Worm (Caenorhabditis elegans) whole organism, mixed stage, embryonic: Measurements from ENCODE around the gene fbxc-22.

Experiments used
- M03D4.4 ChIP-seq: sonication (generic microtip); optimal IDR thresholded peaks from 2 replicates; lab custom pipeline; 2017; ENCODE audit warnings: mild to moderate bottlenecking, missing genetic modification characterization, missing compliant biosample characterization
- bed-3 ChIP-seq: fragments of 200-800 bp; sonication (Bioruptor generic); optimal IDR thresholded peaks from 3 replicates; lab custom pipeline; 2018; ENCODE audit warnings: mild to moderate bottlenecking, missing genetic modification characterization, moderate library complexity, missing compliant biosample characterization
- blmp-1 ChIP-seq: fragments of 150-350 bp; optimal IDR thresholded peaks from 2 replicates; lab custom pipeline; 2014; ENCODE audit warnings: missing biosample characterization, missing genetic modification characterization
- ceh-39 ChIP-seq: fragments of 150-350 bp; optimal IDR thresholded peaks from 2 replicates; lab custom pipeline; 2014; ENCODE audit warnings: missing biosample characterization, missing genetic modification characterization
- ceh-43 ChIP-seq: fragments of 200-800 bp; sonication (Bioruptor generic); optimal IDR thresholded peaks from 2 replicates; lab custom pipeline; 2018; ENCODE audit warnings: mild to moderate bottlenecking, missing genetic modification characterization, moderate library complexity, missing compliant biosample characterization
- ceh-83 ChIP-seq: fragments of 200-800 bp; sonication (Bioruptor generic); optimal IDR thresholded peaks from 2 replicates; lab custom pipeline; 2018; ENCODE audit warnings: mild to moderate bottlenecking, missing genetic modification characterization, missing compliant biosample characterization
- ces-1 ChIP-seq: fragments of 150-350 bp; optimal IDR thresholded peaks from 2 replicates; lab custom pipeline; 2014; ENCODE audit warnings: missing biosample characterization, missing genetic modification reagents, missing genetic modification characterization
- cnd-1 ChIP-seq: fragments of 200-800 bp; sonication (Bioruptor generic); optimal IDR thresholded peaks from 2 replicates; lab custom pipeline; 2018; ENCODE audit warnings: mild to moderate bottlenecking, missing genetic modification characterization, missing compliant biosample characterization
- drap-1 ChIP-seq: fragments of 200-800 bp; sonication (Bioruptor generic); optimal IDR thresholded peaks from 3 replicates; lab custom pipeline; 2018; ENCODE audit warnings: mild to moderate bottlenecking, missing genetic modification characterization, missing compliant biosample characterization
- elt-1 ChIP-seq: sonication (generic microtip); optimal IDR thresholded peaks from 2 replicates; lab custom pipeline; 2017; ENCODE audit warnings: missing genetic modification characterization, mild to moderate bottlenecking, missing compliant biosample characterization, antibody characterized with exemption, moderate library complexity, borderline replicate concordance; ENCODE audit not compliant: insufficient read depth
- elt-3 ChIP-seq: fragments of 150-350 bp; optimal IDR thresholded peaks from 2 replicates; lab custom pipeline; 2014; ENCODE audit warnings: missing biosample characterization, missing genetic modification characterization
- flh-1 ChIP-seq: fragments of 200-800 bp; sonication (Bioruptor generic); optimal IDR thresholded peaks from 2 replicates; lab custom pipeline; 2018; ENCODE audit warnings: mild to moderate bottlenecking, missing genetic modification characterization, moderate library complexity, missing compliant biosample characterization
- ham-2 ChIP-seq: fragments of 200-800 bp; sonication (Bioruptor generic); optimal IDR thresholded peaks from 2 replicates; lab custom pipeline; 2018; ENCODE audit warnings: mild to moderate bottlenecking, missing genetic modification characterization, missing compliant biosample characterization
- hlh-1 ChIP-seq: fragments of 150-350 bp; optimal IDR thresholded peaks from 2 replicates; lab custom pipeline; 2014; ENCODE audit warnings: missing biosample characterization, missing genetic modification reagents, missing genetic modification characterization
- lin-13 ChIP-seq: fragments of 150-350 bp; optimal IDR thresholded peaks from 2 replicates; lab custom pipeline; 2014; ENCODE audit warnings: missing biosample characterization, missing genetic modification characterization
- lin-32 ChIP-seq: fragments of 200-800 bp; sonication (Bioruptor generic); optimal IDR thresholded peaks from 2 replicates; lab custom pipeline; 2018; ENCODE audit warnings: mild to moderate bottlenecking, missing genetic modification characterization, missing compliant biosample characterization
- lsy-2 ChIP-seq: fragments of 150-350 bp; optimal IDR thresholded peaks from 2 replicates; lab custom pipeline; 2014; ENCODE audit warnings: missing biosample characterization, missing genetic modification characterization
- mab-5 ChIP-seq: fragments of 150-350 bp; optimal IDR thresholded peaks from 2 replicates; lab custom pipeline; 2014; ENCODE audit warnings: missing biosample characterization, missing genetic modification characterization
- mep-1 ChIP-seq: fragments of 150-350 bp; optimal IDR thresholded peaks from 2 replicates; lab custom pipeline; 2017; ENCODE audit warnings: missing biosample characterization, missing genetic modification reagents, missing genetic modification characterization, inconsistent platforms
- mls-2 ChIP-seq: sonication (generic microtip); optimal IDR thresholded peaks from 2 replicates; lab custom pipeline; 2016; ENCODE audit warnings: mild to moderate bottlenecking, missing genetic modification characterization, moderate library complexity, missing compliant biosample characterization
- nhr-12 ChIP-seq: fragments of 150-350 bp; optimal IDR thresholded peaks from 2 replicates; lab custom pipeline; 2014; ENCODE audit warnings: missing biosample characterization, missing genetic modification characterization
- nhr-2 ChIP-seq: fragments of 150-350 bp; optimal IDR thresholded peaks from 2 replicates; lab custom pipeline; 2014; ENCODE audit warnings: missing biosample characterization, missing genetic modification characterization
- nhr-237 ChIP-seq: fragments of 150-350 bp; optimal IDR thresholded peaks from 2 replicates; lab custom pipeline; 2014; ENCODE audit warnings: missing biosample characterization, missing genetic modification characterization
- nhr-28 ChIP-seq: fragments of 150-350 bp; optimal IDR thresholded peaks from 2 replicates; lab custom pipeline; 2014; ENCODE audit warnings: missing biosample characterization, missing genetic modification characterization
- nhr-76 ChIP-seq: sonication (generic microtip); optimal IDR thresholded peaks from 2 replicates; lab custom pipeline; 2017; ENCODE audit warnings: missing biosample characterization, missing genetic modification characterization
- pha-4 ChIP-seq: fragments of 150-350 bp; optimal IDR thresholded peaks from 2 replicates; lab custom pipeline; 2018; ENCODE audit warnings: missing biosample characterization, missing genetic modification reagents, missing genetic modification characterization
- sem-2 ChIP-seq: fragments of 200-800 bp; sonication (Bioruptor generic); optimal IDR thresholded peaks from 2 replicates; lab custom pipeline; 2018; ENCODE audit warnings: mild to moderate bottlenecking, missing genetic modification characterization, missing compliant biosample characterization
- snpc-4 ChIP-seq: fragments of 150-350 bp; optimal IDR thresholded peaks from 2 replicates; lab custom pipeline; 2014; ENCODE audit warnings: missing biosample characterization, missing genetic modification characterization
- sptf-1 ChIP-seq: sonication (generic microtip); optimal IDR thresholded peaks from 2 replicates; lab custom pipeline; 2017; ENCODE audit warnings: mild to moderate bottlenecking, missing genetic modification characterization, moderate library complexity, missing compliant biosample characterization
- tbx-8 ChIP-seq: fragments of 200-800 bp; sonication (Bioruptor generic); optimal IDR thresholded peaks from 2 replicates; lab custom pipeline; 2018; ENCODE audit warnings: mild to moderate bottlenecking, missing genetic modification characterization, moderate library complexity, missing compliant biosample characterization
- unc-39 ChIP-seq: fragments of 150-350 bp; optimal IDR thresholded peaks from 2 replicates; lab custom pipeline; 2014; ENCODE audit warnings: missing biosample characterization, missing genetic modification characterization
- unc-62 ChIP-seq: fragments of 150-350 bp; optimal IDR thresholded peaks from 2 replicates; lab custom pipeline; 2014; ENCODE audit warnings: missing biosample characterization, missing genetic modification reagents, missing genetic modification characterization
- zip-8 ChIP-seq: fragments of 150-350 bp; optimal IDR thresholded peaks from 2 replicates; lab custom pipeline; 2014; ENCODE audit warnings: missing biosample characterization, missing genetic modification characterization
- ztf-11 ChIP-seq: fragments of 150-350 bp; optimal IDR thresholded peaks from 2 replicates; lab custom pipeline; 2014; ENCODE audit warnings: missing biosample characterization, missing genetic modification characterization

Gene fbxc-22

ce11 chrII:1691011-1691410 is at the start of gene fbxc-22:
Gene fbxc-22, minus strand, starts transcription at chrII:1691111.
- no peak for TF ChIP-seq ham-2 (GFP tag; lab: Kevin White, UChicago)
- TF ChIP-seq snpc-4, result no peak
- TF ChIP-seq nhr-76 (tag; lab: Kevin White, UChicago), result no peak
- no peak for TF ChIP-seq unc-62 (GFP tag; lab: Kevin White, UChicago)
- no peak for TF ChIP-seq M03D4.4 (tag; lab: Kevin White, UChicago)

DNA sequence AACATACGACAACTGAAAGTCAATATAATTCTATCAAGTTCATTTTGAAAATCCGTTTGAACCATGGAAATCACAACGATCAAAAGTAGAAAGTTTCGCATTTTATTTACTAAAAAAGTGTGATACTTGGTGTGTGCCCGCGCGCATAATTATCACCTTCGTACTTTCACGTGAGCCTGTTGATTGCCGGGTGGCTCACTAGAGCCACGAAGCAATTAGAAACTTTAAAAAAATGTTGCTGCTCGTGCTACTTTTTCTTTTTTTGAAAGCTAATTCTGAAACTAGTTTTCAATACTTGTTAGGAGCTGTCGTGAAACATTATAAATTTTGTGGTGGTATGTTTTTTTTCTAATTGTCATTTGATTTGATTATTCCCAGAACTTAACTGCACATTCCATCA is 47.9 kb upstream of the fbxc-22 start, which contains the start of the genes irld-9 and irld-33:
TSS of gene irld-9 (minus strand) at position 101 of the 400 bp plus-strand sequence.
TSS of gene irld-33 (plus strand) at position 209 of the 400 bp plus-strand sequence.
- TF ChIP-seq mab-5 (tag; lab: Kevin White, UChicago), result no peak
- no peak for TF ChIP-seq elt-3
- TF ChIP-seq tbx-8, result no peak
- no peak for TF ChIP-seq M03D4.4 (tag; lab: Kevin White, UChicago)
- no peak for TF ChIP-seq nhr-2
- TF ChIP-seq nhr-28 (tag; lab: Kevin White, UChicago), result no peak
- no peak for TF ChIP-seq ceh-39 (tag; lab: Kevin White, UChicago)
- no peak for TF ChIP-seq unc-62 (GFP tag; lab: Kevin White, UChicago)
- no peak for TF ChIP-seq elt-1 (tag; lab: Kevin White, UChicago)
- TF ChIP-seq lin-13 (tag; lab: Kevin White, UChicago), result no peak
- TF ChIP-seq ham-2 (GFP tag; lab: Kevin White, UChicago), result no peak
- TF ChIP-seq cnd-1 (tag; lab: Kevin White, UChicago), result no peak
- no peak for TF ChIP-seq ceh-83 (GFP tag; lab: Kevin White, UChicago)
- no peak for TF ChIP-seq mep-1
- no peak for TF ChIP-seq lsy-2 (tag; lab: Kevin White, UChicago)
- no peak for TF ChIP-seq ztf-11 (tag; lab: Kevin White, UChicago)
- TF ChIP-seq bed-3 (GFP tag; lab: Kevin White, UChicago), result no peak
- no peak for TF ChIP-seq ces-1 (GFP tag; lab: Kevin White, UChicago)
- TF ChIP-seq zip-8 (tag; lab: Kevin White, UChicago), result no peak

- no peak for TF ChIP-seq ces-1 (GFP tag; lab: Kevin White, UChicago)
- TF ChIP-seq mep-1, result no peak
- TF ChIP-seq hlh-1, result no peak
- TF ChIP-seq zip-8 (tag; lab: Kevin White, UChicago), result no peak
- no peak for TF ChIP-seq sptf-1 (tag; lab: Kevin White, UChicago)
- no peak for TF ChIP-seq pha-4 (tag; lab: Kevin White, UChicago)
- no peak for TF ChIP-seq ceh-83 (GFP tag; lab: Kevin White, UChicago)
- TF ChIP-seq nhr-76 (tag; lab: Kevin White, UChicago), result no peak
- no peak for TF ChIP-seq nhr-237 (tag; lab: Kevin White, UChicago)
- TF ChIP-seq elt-1 (tag; lab: Kevin White, UChicago), result no peak
- TF ChIP-seq tbx-8, result no peak
- no peak for TF ChIP-seq lin-32 (GFP tag; lab: Kevin White, UChicago)
- no peak for TF ChIP-seq nhr-2
- TF ChIP-seq cnd-1 (tag; lab: Kevin White, UChicago), result no peak
- TF ChIP-seq nhr-12, result no peak
- no peak for TF ChIP-seq ztf-11 (tag; lab: Kevin White, UChicago)
- no peak for TF ChIP-seq unc-62 (GFP tag; lab: Kevin White, UChicago)
- no peak for TF ChIP-seq bed-3 (GFP tag; lab: Kevin White, UChicago)
- TF ChIP-seq blmp-1 (tag; lab: Kevin White, UChicago), result no peak
These were observed 45.4 kb upstream of the fbxc-22 start, which contains the start of gene ceh-83 for ce11 chrII:1736353-1736752. Gene ceh-83, minus strand, starts transcription at chrII:1736533.

DNA sequence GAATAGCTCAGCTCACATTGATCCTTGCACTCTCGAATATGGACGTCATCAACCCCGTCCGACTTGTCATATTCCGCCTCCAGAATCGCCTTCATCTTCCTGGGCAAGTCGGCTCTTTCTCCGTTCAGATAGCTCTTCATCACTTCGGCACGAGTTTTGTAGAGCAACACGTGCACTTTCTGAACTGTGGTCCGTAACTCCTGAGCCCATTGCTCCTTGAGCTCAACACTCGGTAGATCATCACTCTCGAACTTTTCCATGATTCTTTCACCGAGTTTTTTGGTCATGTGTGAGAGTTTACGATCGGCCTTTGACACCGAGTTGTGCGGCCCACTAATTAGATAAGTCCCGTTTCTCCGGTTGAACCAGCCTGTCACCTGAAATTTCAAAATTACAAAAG is 44.2 kb upstream of the fbxc-22 start:
- TF ChIP-seq mep-1 (no peak), lin-32 (GFP tag; lab: Kevin White, UChicago) (no peak), unc-39 (tag; lab: Kevin White, UChicago) (no peak), elt-3 (no peak), flh-1 (GFP tag; lab: Kevin White, UChicago) (no peak), lsy-2 (tag; lab: Kevin White, UChicago) (no peak), unc-62 (GFP tag; lab: Kevin White, UChicago) (no peak), drap-1 (GFP tag; lab: Kevin White, UChicago) (no peak), ceh-83 (GFP tag; lab: Kevin White, UChicago) (no peak), elt-1 (tag; lab: Kevin White, UChicago) (no peak), blmp-1 (tag; lab: Kevin White, UChicago) (no peak), ceh-43 (GFP tag; lab: Kevin White, UChicago) (no peak), mls-2 (tag; lab: Kevin White, UChicago) (no peak), bed-3 (GFP tag; lab: Kevin White, UChicago) (no peak), hlh-1 (no peak), sem-2 (GFP tag; lab: Kevin White, UChicago) (no peak)
